Fruit fly (Drosophila melanogaster) whole organism, adult: ENCODE results near the gene MCTS1.

ENCODE experiments used
- CG11617 ChIP-seq: fragments of 200-800 bp; sonication (Bioruptor generic); optimal IDR thresholded peaks from 2 replicates; lab custom pipeline; 2017; ENCODE audit warnings: mild to moderate bottlenecking, missing biosample characterization, missing genetic modification reagents, missing genetic modification characterization
- CG12768 ChIP-seq: fragments of 200-800 bp; sonication (Bioruptor generic); optimal IDR thresholded peaks from 2 replicates; lab custom pipeline; 2017; ENCODE audit warnings: missing biosample characterization, missing genetic modification characterization, mild to moderate bottlenecking, moderate library complexity, missing genetic modification reagents
- CG14711 ChIP-seq: fragments of 200-800 bp; sonication (Bioruptor generic); optimal IDR thresholded peaks from 2 replicates; lab custom pipeline; 2018; ENCODE audit warnings: missing biosample characterization, mild to moderate bottlenecking, missing genetic modification characterization, moderate library complexity
- CG1620 ChIP-seq: fragments of 200-800 bp; sonication (Bioruptor generic); optimal IDR thresholded peaks from 2 replicates; lab custom pipeline; 2016; ENCODE audit warnings: missing biosample characterization, missing genetic modification characterization
- CG33017 ChIP-seq: fragments of 200-800 bp; sonication (Bioruptor generic); optimal IDR thresholded peaks from 2 replicates; lab custom pipeline; 2018; ENCODE audit warnings: missing biosample characterization, mild to moderate bottlenecking, missing genetic modification characterization, moderate library complexity
- CG5204 ChIP-seq: fragments of 200-800 bp; sonication (Bioruptor generic); optimal IDR thresholded peaks from 2 replicates; lab custom pipeline; 2016; ENCODE audit warnings: missing biosample characterization, missing genetic modification characterization
- CG7045 ChIP-seq: fragments of 200-800 bp; sonication (Bioruptor generic); optimal IDR thresholded peaks from 2 replicates; lab custom pipeline; 2017; ENCODE audit warnings: missing biosample characterization, mild to moderate bottlenecking, missing genetic modification characterization
- CG7101 ChIP-seq: fragments of 200-800 bp; sonication (Bioruptor generic); optimal IDR thresholded peaks from 2 replicates; lab custom pipeline; 2018; ENCODE audit warnings: missing biosample characterization, mild to moderate bottlenecking, missing genetic modification characterization, moderate library complexity
- Clk ChIP-seq: fragments of 200-800 bp; sonication (Bioruptor generic); optimal IDR thresholded peaks from 2 replicates; lab custom pipeline; 2017; ENCODE audit warnings: missing biosample characterization, missing genetic modification characterization
- Crg-1 ChIP-seq: fragments of 200-800 bp; sonication (Bioruptor generic); optimal IDR thresholded peaks from 2 replicates; lab custom pipeline; 2016; ENCODE audit warnings: missing biosample characterization, missing genetic modification characterization
- Hr96 ChIP-seq: fragments of 200-800 bp; sonication (Bioruptor generic); optimal IDR thresholded peaks from 2 replicates; lab custom pipeline; 2016; ENCODE audit warnings: missing biosample characterization, missing genetic modification characterization
- Mnt ChIP-seq: fragments of 200-800 bp; sonication (Bioruptor generic); optimal IDR thresholded peaks from 2 replicates; lab custom pipeline; 2016; ENCODE audit warnings: missing biosample characterization, mild to moderate bottlenecking, missing genetic modification characterization
- bab1 ChIP-seq: fragments of 200-800 bp; sonication (Bioruptor generic); optimal IDR thresholded peaks from 3 replicates; lab custom pipeline; 2019; ENCODE audit warnings: missing biosample characterization, mild to moderate bottlenecking, missing genetic modification characterization, moderate library complexity
- cic ChIP-seq: fragments of 200-800 bp; sonication (Bioruptor generic); optimal IDR thresholded peaks from 2 replicates; lab custom pipeline; 2017; ENCODE audit warnings: missing biosample characterization, mild to moderate bottlenecking, missing genetic modification characterization, moderate library complexity
- cnc ChIP-seq, 2 experiments: fragments of >200 bp; optimal IDR thresholded peaks; 2 replicates each; lab custom pipeline; 2017
- kay ChIP-seq: fragments of 200-800 bp; sonication (Bioruptor generic); peaks from one replicate; lab custom pipeline; 2016; ENCODE audit warnings: missing biosample characterization, missing genetic modification characterization, borderline replicate concordance
- ovo ChIP-seq: fragments of 200-800 bp; sonication (Bioruptor generic); optimal IDR thresholded peaks from 2 replicates; lab custom pipeline; 2016; ENCODE audit warnings: missing biosample characterization, missing genetic modification characterization
- pad ChIP-seq: fragments of 200-800 bp; sonication (Bioruptor generic); optimal IDR thresholded peaks from 3 replicates; lab custom pipeline; 2017; ENCODE audit warnings: missing biosample characterization, missing genetic modification characterization, mild to moderate bottlenecking, moderate library complexity, missing genetic modification reagents
- tj ChIP-seq: fragments of 200-800 bp; sonication (Bioruptor generic); optimal IDR thresholded peaks from 3 replicates; lab custom pipeline; 2017; ENCODE audit warnings: missing biosample characterization, mild to moderate bottlenecking, missing genetic modification characterization, moderate library complexity
- toe ChIP-seq: fragments of 200-800 bp; sonication (Bioruptor generic); optimal IDR thresholded peaks from 2 replicates; lab custom pipeline; 2016; ENCODE audit warnings: missing biosample characterization, missing genetic modification characterization

The MCTS1 gene

dm6 chrX:6029015-6029414, 8.7 kb upstream of the MCTS1 start:
- TF ChIP-seq kay (GFP tag; lab: Kevin White, UChicago) (no peak), Clk (GFP tag; lab: Kevin White, UChicago) (no peak), CG1620 (no peak), CG33017 (tag; lab: Kevin White, UChicago) (no peak), Hr96 (GFP tag; lab: Kevin White, UChicago) (no peak), Mnt (GFP tag; lab: Kevin White, UChicago) (no peak), CG7045 (GFP tag; lab: Kevin White, UChicago) (no peak), CG12768 (no peak), CG14711 (tag; lab: Kevin White, UChicago) (no peak), toe (GFP tag; lab: Kevin White, UChicago) (no peak), CG7101 (no peak), cic (GFP tag; lab: Kevin White, UChicago) (no peak), CG5204 (GFP tag; lab: Kevin White, UChicago) (no peak), bab1 (GFP tag; lab: Kevin White, UChicago) (no peak), cnc (optimal IDR thresholded peaks at IDR 0.05; lab: Kevin White, UChicago) (no peak), pad (no peak), CG11617 (no peak)

DNA sequence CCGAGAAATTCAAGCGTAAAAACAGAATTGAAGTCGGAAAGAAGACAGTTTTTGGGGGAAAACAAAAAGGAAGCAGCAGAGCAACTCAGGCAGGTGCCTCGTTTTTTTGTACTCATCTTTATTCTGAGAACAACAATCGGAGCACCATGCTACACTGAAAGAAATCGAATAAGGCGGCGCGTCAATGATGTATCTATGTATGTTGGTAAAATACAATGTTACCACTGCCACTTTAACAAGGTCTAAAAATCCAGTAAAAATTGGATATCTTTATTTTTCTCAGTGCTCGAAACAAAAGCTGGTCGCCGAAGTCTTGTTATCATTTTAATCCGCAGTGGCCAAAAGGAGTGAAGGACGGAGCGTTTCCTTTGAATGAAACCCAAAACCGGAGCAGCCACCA, 7.7 kb upstream of the MCTS1 start:
- TF ChIP-seq CG11617 (no peak), toe (GFP tag; lab: Kevin White, UChicago) (no peak), Hr96 (GFP tag; lab: Kevin White, UChicago) (no peak), bab1 (GFP tag; lab: Kevin White, UChicago) (no peak), kay (GFP tag; lab: Kevin White, UChicago) (no peak), CG5204 (GFP tag; lab: Kevin White, UChicago) (no peak), cnc (optimal IDR thresholded peaks at IDR 0.05; lab: Kevin White, UChicago) (no peak), Crg-1 (GFP tag; lab: Kevin White, UChicago) (no peak), CG1620 (no peak), CG12768 (no peak), Mnt (GFP tag; lab: Kevin White, UChicago) (no peak), cic (GFP tag; lab: Kevin White, UChicago) (no peak), Clk (GFP tag; lab: Kevin White, UChicago) (no peak), CG33017 (tag; lab: Kevin White, UChicago) (no peak), CG14711 (tag; lab: Kevin White, UChicago) (no peak), CG7101 (no peak)

DNA sequence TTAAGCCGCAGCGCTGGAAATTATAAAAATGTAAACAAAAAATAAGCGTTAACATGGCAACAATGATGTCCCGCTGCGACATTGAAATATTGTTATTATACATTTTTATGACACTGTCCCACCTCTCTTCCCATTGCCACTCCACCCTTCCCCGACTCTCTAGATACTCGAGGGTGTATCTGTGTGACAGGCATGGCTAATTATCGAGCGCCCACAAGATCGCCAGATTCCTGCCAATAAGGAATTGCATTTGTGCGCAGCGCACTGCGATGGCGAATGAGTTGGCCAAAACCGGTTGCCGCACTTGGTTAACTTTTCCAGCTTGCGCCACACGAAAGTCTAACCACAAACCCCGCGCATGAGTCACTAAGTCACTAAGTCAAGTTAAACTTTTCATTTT, 7.1 kb upstream of the MCTS1 start:
- no peak for TF ChIP-seq CG11617
- no peak for TF ChIP-seq pad
- TF ChIP-seq toe (GFP tag; lab: Kevin White, UChicago): no peak
- TF ChIP-seq cic (GFP tag; lab: Kevin White, UChicago): no peak
- no peak for TF ChIP-seq ovo (GFP tag; lab: Kevin White, UChicago)
- no peak for TF ChIP-seq CG14711 (tag; lab: Kevin White, UChicago)
- no peak for TF ChIP-seq Crg-1 (GFP tag; lab: Kevin White, UChicago)

- TF ChIP-seq bab1 (GFP tag; lab: Kevin White, UChicago): no peak
Observed at dm6 chrX:6031692-6032091, 6.0 kb upstream of the MCTS1 start.

- TF ChIP-seq kay (GFP tag; lab: Kevin White, UChicago): no peak
- no peak for TF ChIP-seq ovo (GFP tag; lab: Kevin White, UChicago)
- no peak for TF ChIP-seq bab1 (GFP tag; lab: Kevin White, UChicago)
- no peak for TF ChIP-seq Hr96 (GFP tag; lab: Kevin White, UChicago)
- no peak for TF ChIP-seq toe (GFP tag; lab: Kevin White, UChicago)
- no peak for TF ChIP-seq CG14711 (tag; lab: Kevin White, UChicago)
- TF ChIP-seq Clk (GFP tag; lab: Kevin White, UChicago): no peak
- no peak for TF ChIP-seq CG7101
- no peak for TF ChIP-seq cnc (optimal IDR thresholded peaks at IDR 0.05; lab: Kevin White, UChicago)
- TF ChIP-seq CG1620: no peak
- no peak for TF ChIP-seq CG11617
- no peak for TF ChIP-seq CG12768
- TF ChIP-seq cic (GFP tag; lab: Kevin White, UChicago): no peak
- TF ChIP-seq CG33017 (tag; lab: Kevin White, UChicago): no peak
- TF ChIP-seq Crg-1 (GFP tag; lab: Kevin White, UChicago): no peak
Observed at dm6 chrX:6032826-6033225, 4.9 kb upstream of the MCTS1 start.

dm6 chrX:6034741-6035140, 3.0 kb upstream of the MCTS1 start:
- TF ChIP-seq CG7045 (GFP tag; lab: Kevin White, UChicago) (no peak), tj (no peak), Hr96 (GFP tag; lab: Kevin White, UChicago) (no peak), CG1620 (no peak)

DNA sequence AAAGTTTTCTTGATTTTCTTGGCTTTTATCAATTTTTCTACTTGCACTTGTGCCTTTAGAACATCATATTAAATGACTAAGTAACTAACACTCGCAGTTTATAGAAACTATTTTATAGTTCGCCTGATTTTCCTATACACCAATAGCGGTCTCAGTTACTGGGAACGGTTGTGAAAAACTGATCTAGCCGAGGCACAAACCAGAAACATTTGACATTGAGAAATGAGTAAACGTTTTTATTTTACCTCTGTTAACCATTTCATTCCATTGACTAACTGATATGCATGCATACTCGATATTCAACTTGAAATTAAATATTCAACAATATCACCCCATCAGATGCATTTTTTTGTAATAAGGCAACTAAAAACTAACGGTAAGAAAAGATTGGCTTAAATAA, 2.3 kb upstream of the MCTS1 start:
- TF ChIP-seq bab1 (GFP tag; lab: Kevin White, UChicago) (no peak), pad (no peak)
